Worm (Caenorhabditis elegans) whole organism, L2 larva: ENCODE data around the gene T04F8.7.

Experiments used
- C34F6.9 ChIP-seq: fragments of 150-350 bp; optimal IDR thresholded peaks from 2 replicates; lab custom pipeline; 2014; ENCODE audit warnings: missing biosample characterization, missing genetic modification characterization
- F13H6.1 ChIP-seq: sonication (generic microtip); optimal IDR thresholded peaks from 2 replicates; lab custom pipeline; 2016; ENCODE audit warnings: missing genetic modification characterization, missing compliant biosample characterization
- R02D3.7 ChIP-seq: fragments of 150-350 bp; optimal IDR thresholded peaks from 2 replicates; lab custom pipeline; 2014; ENCODE audit warnings: missing biosample characterization, missing genetic modification characterization
- Y55F3AM.14 ChIP-seq: fragments of 200-800 bp; sonication (Bioruptor generic); optimal IDR thresholded peaks from 2 replicates; lab custom pipeline; 2018; ENCODE audit warnings: mild to moderate bottlenecking, missing genetic modification characterization, missing compliant biosample characterization
- ZK546.5 ChIP-seq: sonication (generic microtip); optimal IDR thresholded peaks from 2 replicates; lab custom pipeline; 2017; ENCODE audit warnings: missing biosample characterization, missing genetic modification characterization
- alr-1 ChIP-seq: fragments of 150-350 bp; optimal IDR thresholded peaks from 2 replicates; lab custom pipeline; 2014; ENCODE audit warnings: missing biosample characterization, missing genetic modification characterization
- blmp-1 ChIP-seq: sonication (generic microtip); optimal IDR thresholded peaks from 2 replicates; lab custom pipeline; 2017; ENCODE audit warnings: missing genetic modification characterization, mild to moderate bottlenecking, missing compliant biosample characterization, antibody characterized with exemption, moderate library complexity; ENCODE audit not compliant: insufficient read depth
- crh-2 ChIP-seq: sonication (generic microtip); optimal IDR thresholded peaks from 2 replicates; lab custom pipeline; 2017; ENCODE audit warnings: missing biosample characterization, missing genetic modification characterization
- dmd-4 ChIP-seq: sonication (generic microtip); optimal IDR thresholded peaks from 2 replicates; lab custom pipeline; 2017; ENCODE audit warnings: missing biosample characterization, missing genetic modification characterization
- egl-27 ChIP-seq: sonication (generic microtip); optimal IDR thresholded peaks from 3 replicates; lab custom pipeline; 2017; ENCODE audit warnings: missing biosample characterization, missing genetic modification reagents, missing genetic modification characterization
- elt-1 ChIP-seq: fragments of 150-350 bp; optimal IDR thresholded peaks from 2 replicates; lab custom pipeline; 2014; ENCODE audit warnings: missing biosample characterization, missing genetic modification characterization
- elt-3 ChIP-seq: sonication (generic microtip); optimal IDR thresholded peaks from 2 replicates; lab custom pipeline; 2017; ENCODE audit warnings: missing biosample characterization, missing genetic modification characterization
- fos-1 ChIP-seq: fragments of 150-350 bp; optimal IDR thresholded peaks from 2 replicates; lab custom pipeline; 2014; ENCODE audit warnings: missing biosample characterization, missing genetic modification characterization
- gmeb-1 ChIP-seq: fragments of 150-350 bp; optimal IDR thresholded peaks from 2 replicates; lab custom pipeline; 2014; ENCODE audit warnings: missing biosample characterization, missing genetic modification characterization
- lin-11 ChIP-seq: fragments of 150-350 bp; sonication (generic microtip); optimal IDR thresholded peaks from 2 replicates; lab custom pipeline; 2014; ENCODE audit warnings: missing biosample characterization, missing genetic modification characterization, inconsistent platforms, mixed read lengths
- lin-13 ChIP-seq: fragments of 150-350 bp; optimal IDR thresholded peaks from 2 replicates; lab custom pipeline; 2014; ENCODE audit warnings: missing biosample characterization, missing genetic modification reagents, missing genetic modification characterization
- lin-39 ChIP-seq: fragments of 150-350 bp; optimal IDR thresholded peaks from 2 replicates; lab custom pipeline; 2014; ENCODE audit warnings: missing biosample characterization, missing genetic modification reagents, missing genetic modification characterization
- lsy-2 ChIP-seq, 2 experiments: fragments of 150-350 bp in 1 of 2; sonication (generic microtip) in 1 of 2; optimal IDR thresholded peaks; 2 replicates each; lab custom pipeline; 2014 to 2017; ENCODE audit warnings: missing biosample characterization in 2 of 2, missing genetic modification characterization in 2 of 2
- mab-5 ChIP-seq: fragments of 150-350 bp; optimal IDR thresholded peaks from 2 replicates; lab custom pipeline; 2014; ENCODE audit warnings: missing biosample characterization, missing genetic modification characterization
- mbf-1 ChIP-seq: sonication (generic microtip); optimal IDR thresholded peaks from 2 replicates; lab custom pipeline; 2017; ENCODE audit warnings: missing biosample characterization, missing genetic modification characterization
- mdl-1 ChIP-seq, 2 experiments: fragments of 150-350 bp in 1 of 2; sonication (generic microtip) in 1 of 2; optimal IDR thresholded peaks; 2 replicates each; lab custom pipeline; 2017; ENCODE audit warnings: missing biosample characterization in 2 of 2, missing genetic modification characterization in 2 of 2
- nhr-10 ChIP-seq: sonication (generic microtip); optimal IDR thresholded peaks from 2 replicates; lab custom pipeline; 2017; ENCODE audit warnings: missing biosample characterization, missing genetic modification characterization
- nhr-11 ChIP-seq: fragments of 150-350 bp; optimal IDR thresholded peaks from 2 replicates; lab custom pipeline; 2014; ENCODE audit warnings: missing biosample characterization, missing genetic modification characterization
- nhr-12 ChIP-seq: fragments of 150-350 bp; optimal IDR thresholded peaks from 2 replicates; lab custom pipeline; 2014; ENCODE audit warnings: missing biosample characterization, missing genetic modification characterization
- nhr-129 ChIP-seq: fragments of 150-350 bp; optimal IDR thresholded peaks from 2 replicates; lab custom pipeline; 2014; ENCODE audit warnings: missing biosample characterization, missing genetic modification characterization
- nhr-21 ChIP-seq: fragments of 150-350 bp; optimal IDR thresholded peaks from 2 replicates; lab custom pipeline; 2014; ENCODE audit warnings: missing biosample characterization, missing genetic modification characterization
- nhr-23 ChIP-seq: fragments of 150-350 bp; optimal IDR thresholded peaks from 2 replicates; lab custom pipeline; 2014; ENCODE audit warnings: missing biosample characterization, missing genetic modification reagents, missing genetic modification characterization
- nhr-237 ChIP-seq: fragments of 150-350 bp; optimal IDR thresholded peaks from 2 replicates; lab custom pipeline; 2014; ENCODE audit warnings: missing biosample characterization, missing genetic modification characterization
- nhr-25 ChIP-seq: fragments of 150-350 bp; sonication (generic microtip); optimal IDR thresholded peaks from 3 replicates; lab custom pipeline; 2014; ENCODE audit warnings: missing biosample characterization, missing genetic modification characterization
- nhr-6 ChIP-seq: fragments of 150-350 bp; optimal IDR thresholded peaks from 2 replicates; lab custom pipeline; 2014; ENCODE audit warnings: missing biosample characterization, missing genetic modification characterization
- nhr-77 ChIP-seq: fragments of 150-350 bp; optimal IDR thresholded peaks from 2 replicates; lab custom pipeline; 2014; ENCODE audit warnings: missing biosample characterization, missing genetic modification characterization
- peb-1 ChIP-seq: fragments of 150-350 bp; optimal IDR thresholded peaks from 2 replicates; lab custom pipeline; 2014; ENCODE audit warnings: missing biosample characterization, missing genetic modification characterization
- sem-4 ChIP-seq: fragments of 150-350 bp; optimal IDR thresholded peaks from 2 replicates; lab custom pipeline; 2014; ENCODE audit warnings: missing biosample characterization, missing genetic modification reagents, missing genetic modification characterization
- skn-1 ChIP-seq: sonication (generic microtip); optimal IDR thresholded peaks from 2 replicates; lab custom pipeline; 2017; ENCODE audit warnings: missing biosample characterization, missing genetic modification characterization
- sma-3 ChIP-seq: sonication (generic microtip); optimal IDR thresholded peaks from 2 replicates; lab custom pipeline; 2016; ENCODE audit warnings: missing genetic modification reagents, missing genetic modification characterization, missing compliant biosample characterization
- sma-9 ChIP-seq, 2 experiments: fragments of 150-350 bp in 1 of 2; sonication (generic microtip) in 1 of 2; optimal IDR thresholded peaks; 2 replicates each; lab custom pipeline; 2014 to 2016; ENCODE audit warnings: missing genetic modification characterization in 2 of 2, mild to moderate bottlenecking in 1 of 2, missing biosample characterization in 1 of 2, missing compliant biosample characterization in 1 of 2, missing genetic modification reagents in 1 of 2, moderate library complexity in 1 of 2
- unc-55 ChIP-seq: fragments of 150-350 bp; sonication (generic microtip); optimal IDR thresholded peaks from 3 replicates; lab custom pipeline; 2014; ENCODE audit warnings: missing biosample characterization, missing genetic modification reagents, missing genetic modification characterization
- unc-62 ChIP-seq: fragments of 150-350 bp; optimal IDR thresholded peaks from 2 replicates; lab custom pipeline; 2014; ENCODE audit warnings: missing biosample characterization, missing genetic modification reagents, missing genetic modification characterization
- zag-1 ChIP-seq: fragments of 150-350 bp; optimal IDR thresholded peaks from 2 replicates; lab custom pipeline; 2014; ENCODE audit warnings: missing biosample characterization, missing genetic modification characterization
- ztf-1 ChIP-seq: fragments of 200-800 bp; sonication (Bioruptor generic); conservative IDR thresholded peaks from 2 replicates; pipeline ENCODE4 v1.3.6; 2022; ENCODE audit warnings: missing genetic modification characterization, missing compliant biosample characterization
- ztf-11 ChIP-seq: sonication (generic microtip); optimal IDR thresholded peaks from 2 replicates; lab custom pipeline; 2017; ENCODE audit warnings: missing biosample characterization, missing genetic modification characterization
- ztf-4 ChIP-seq: fragments of 150-350 bp; optimal IDR thresholded peaks from 2 replicates; lab custom pipeline; 2014; ENCODE audit warnings: missing biosample characterization, missing genetic modification characterization

The T04F8.7 gene

ce11 chrX:11662557-11662956, 18.2 kb downstream of the T04F8.7 start:
- TF ChIP-seq lin-39 (tag; lab: Kevin White, UChicago) (no peak), Y55F3AM.14 (GFP tag; lab: Kevin White, UChicago) (no peak), sma-9 (GFP tag; optimal IDR thresholded peaks at IDR 0.05; lab: Kevin White, UChicago) (peak; percentile 12), sma-9 (tag; optimal IDR thresholded peaks at IDR 0.05; lab: Kevin White, UChicago) (no peak)

- TF ChIP-seq gmeb-1 = no peak
- TF ChIP-seq C34F6.9 (tag; lab: Kevin White, UChicago) = peak; percentile 23
- peak; percentile 32 for TF ChIP-seq nhr-129 (tag; lab: Kevin White, UChicago)
- TF ChIP-seq R02D3.7 (tag; lab: Kevin White, UChicago) = no peak
- TF ChIP-seq lin-11 (tag; lab: Kevin White, UChicago) = no peak
These were observed 18.7 kb downstream of the T04F8.7 start for ce11 chrX:11662069-11662468.

ce11 chrX:11661625-11662024, 19.2 kb downstream of the T04F8.7 start, which contains the start of gene sfxn-1.5:
Gene sfxn-1.5 (minus strand): TSS chrX:11661660.
- TF ChIP-seq F13H6.1 (tag; lab: Kevin White, UChicago) = peak; percentile 67
- no peak for TF ChIP-seq nhr-25
- peak; percentile 79 for TF ChIP-seq crh-2 (tag; lab: Kevin White, UChicago)
- TF ChIP-seq lin-13 = peak; percentile 21
- no peak for TF ChIP-seq lin-11 (tag; lab: Kevin White, UChicago)
- peak; percentile 95 for TF ChIP-seq fos-1 (tag; lab: Kevin White, UChicago)
- TF ChIP-seq mdl-1 (tag; optimal IDR thresholded peaks at IDR 0.05; lab: Kevin White, UChicago) = peak in 1 of 2 experiments; percentile 77
- TF ChIP-seq egl-27 = peak; percentile 1
- no peak for TF ChIP-seq unc-62 (GFP tag; lab: Kevin White, UChicago)
- TF ChIP-seq ztf-4 (tag; lab: Kevin White, UChicago) = no peak
- peak; percentile 95 for TF ChIP-seq nhr-129 (tag; lab: Kevin White, UChicago)
- peak; percentile 44 for TF ChIP-seq sma-3 (GFP tag; lab: Kevin White, UChicago)
- TF ChIP-seq sma-9 (GFP tag; optimal IDR thresholded peaks at IDR 0.05; lab: Kevin White, UChicago) = peak; percentile 94
- no peak for TF ChIP-seq sma-9 (tag; optimal IDR thresholded peaks at IDR 0.05; lab: Kevin White, UChicago)
- TF ChIP-seq elt-3 (tag; lab: Kevin White, UChicago) = no peak
- TF ChIP-seq gmeb-1 = peak; percentile 25

- TF ChIP-seq dmd-4 (tag; lab: Kevin White, UChicago) (no peak), nhr-25 (no peak), R02D3.7 (tag; lab: Kevin White, UChicago) (no peak)
These were observed 22.4 kb downstream of the T04F8.7 start, which contains the start of gene T04F8.3 for ce11 chrX:11658331-11658730. Gene T04F8.3 (plus strand): TSS chrX:11658631.

- TF ChIP-seq ZK546.5 = no peak
- no peak for TF ChIP-seq dmd-4 (tag; lab: Kevin White, UChicago)
- peak; percentile 28 for TF ChIP-seq F13H6.1 (tag; lab: Kevin White, UChicago)
- TF ChIP-seq nhr-237 (tag; lab: Kevin White, UChicago) = no peak
- TF ChIP-seq nhr-10 = no peak
- no peak for TF ChIP-seq lin-39 (tag; lab: Kevin White, UChicago)
- TF ChIP-seq unc-62 (GFP tag; lab: Kevin White, UChicago) = no peak
- TF ChIP-seq egl-27 = no peak
- no peak for TF ChIP-seq nhr-23 (tag; lab: Kevin White, UChicago)
- TF ChIP-seq lsy-2 (tag; optimal IDR thresholded peaks at IDR 0.05; lab: Kevin White, UChicago) = peak in 1 of 2 experiments; percentile 67
- TF ChIP-seq sem-4 = peak; percentile 42
- no peak for TF ChIP-seq blmp-1 (tag; lab: Kevin White, UChicago)
- no peak for TF ChIP-seq ztf-1 (GFP tag; lab: Robert Waterston, UW)
- peak; percentile 27 for TF ChIP-seq nhr-6 (tag; lab: Kevin White, UChicago)
- no peak for TF ChIP-seq skn-1 (tag; lab: Kevin White, UChicago)
- peak; percentile 33 for TF ChIP-seq nhr-21 (tag; lab: Kevin White, UChicago)
- TF ChIP-seq nhr-25 = peak; percentile 63
- TF ChIP-seq nhr-11 (tag; lab: Kevin White, UChicago) = no peak
- TF ChIP-seq mbf-1 (tag; lab: Kevin White, UChicago) = no peak
- peak; percentile 82 for TF ChIP-seq fos-1 (tag; lab: Kevin White, UChicago)
- peak; percentile 48 for TF ChIP-seq lin-13
- TF ChIP-seq peb-1 (tag; lab: Kevin White, UChicago) = no peak
- no peak for TF ChIP-seq nhr-12 (tag; lab: Kevin White, UChicago)
- TF ChIP-seq zag-1 (tag; lab: Kevin White, UChicago) = no peak
- TF ChIP-seq Y55F3AM.14 (GFP tag; lab: Kevin White, UChicago) = no peak
- TF ChIP-seq lin-11 (tag; lab: Kevin White, UChicago) = peak; percentile 31
- TF ChIP-seq unc-55 = peak; percentile 77
- peak; percentile 76 for TF ChIP-seq sma-9 (GFP tag; optimal IDR thresholded peaks at IDR 0.05; lab: Kevin White, UChicago)
- TF ChIP-seq sma-9 (tag; optimal IDR thresholded peaks at IDR 0.05; lab: Kevin White, UChicago) = no peak
- TF ChIP-seq mab-5 (tag; lab: Kevin White, UChicago) = no peak
- no peak for TF ChIP-seq mdl-1 (tag; optimal IDR thresholded peaks at IDR 0.05; lab: Kevin White, UChicago)
- TF ChIP-seq nhr-77 (tag; lab: Kevin White, UChicago) = no peak
- no peak for TF ChIP-seq elt-1 (tag; lab: Kevin White, UChicago)
- TF ChIP-seq ztf-11 (tag; lab: Kevin White, UChicago) = no peak
- no peak for TF ChIP-seq alr-1 (tag; lab: Kevin White, UChicago)
- no peak for TF ChIP-seq ztf-4 (tag; lab: Kevin White, UChicago)
These were observed 24.2 kb downstream of the T04F8.7 start, which contains the start of gene T04F8.2 for ce11 chrX:11656519-11657006. Gene T04F8.2 (minus strand): TSS chrX:11656569.
